Fruit fly (Drosophila melanogaster): Measurements from ENCODE around the gene Gp93.

- TF ChIP-seq psq (optimal IDR thresholded peaks at IDR 0.05) (no peak), Dll (optimal IDR thresholded peaks at IDR 0.05) (no peak), usp (GFP tag; optimal IDR thresholded peaks at IDR 0.05) (no peak), pan (optimal IDR thresholded peaks at IDR 0.05) (no peak), EcR (GFP tag; optimal IDR thresholded peaks at IDR 0.05) (no peak)
Observed at dm6 chr3R:27988647-27989430, 40.3 kb downstream of the Gp93 start.
